Worm (Caenorhabditis elegans) whole organism, late embryonic: Measurements from ENCODE around the gene F59B10.4.

Experiments used
- C08G9.2 ChIP-seq: sonication (generic microtip); optimal IDR thresholded peaks from 2 replicates; lab custom pipeline; 2016; ENCODE audit warnings: mild to moderate bottlenecking, missing genetic modification characterization, moderate library complexity, missing compliant biosample characterization
- T23F11.4 ChIP-seq: fragments of 200-800 bp; sonication (Bioruptor generic); optimal IDR thresholded peaks from 2 replicates; lab custom pipeline; 2018; ENCODE audit warnings: mild to moderate bottlenecking, missing genetic modification characterization, missing compliant biosample characterization
- ceh-14 ChIP-seq: sonication (generic microtip); optimal IDR thresholded peaks from 2 replicates; lab custom pipeline; 2016; ENCODE audit warnings: missing genotype, missing genetic modification characterization, missing compliant biosample characterization
- ceh-18 ChIP-seq: sonication (generic microtip); optimal IDR thresholded peaks from 2 replicates; lab custom pipeline; 2016; ENCODE audit warnings: missing genetic modification characterization, missing compliant biosample characterization
- ceh-2 ChIP-seq: sonication (generic microtip); optimal IDR thresholded peaks from 2 replicates; lab custom pipeline; 2016; ENCODE audit warnings: missing genotype, missing genetic modification characterization, missing compliant biosample characterization
- ceh-22 ChIP-seq: sonication (generic microtip); optimal IDR thresholded peaks from 2 replicates; lab custom pipeline; 2017; ENCODE audit warnings: missing biosample characterization, missing genetic modification characterization
- ceh-24 ChIP-seq: sonication (generic microtip); optimal IDR thresholded peaks from 2 replicates; lab custom pipeline; 2016; ENCODE audit warnings: mild to moderate bottlenecking, missing genetic modification characterization, missing compliant biosample characterization
- ceh-30 ChIP-seq: fragments of 150-350 bp; optimal IDR thresholded peaks from 2 replicates; lab custom pipeline; 2014; ENCODE audit warnings: missing biosample characterization, missing genetic modification characterization
- ceh-31 ChIP-seq: sonication (generic microtip); optimal IDR thresholded peaks from 2 replicates; lab custom pipeline; 2016; ENCODE audit warnings: missing genetic modification characterization, missing compliant biosample characterization
- ceh-48 ChIP-seq: sonication (generic microtip); optimal IDR thresholded peaks from 2 replicates; lab custom pipeline; 2016; ENCODE audit warnings: missing genetic modification characterization, inconsistent platforms, missing compliant biosample characterization
- ceh-6 ChIP-seq: fragments of 200-800 bp; sonication (Bioruptor generic); optimal IDR thresholded peaks from 2 replicates; lab custom pipeline; 2018; ENCODE audit warnings: mild to moderate bottlenecking, missing genetic modification characterization, missing compliant biosample characterization
- ceh-9 ChIP-seq: sonication (generic microtip); optimal IDR thresholded peaks from 2 replicates; lab custom pipeline; 2016; ENCODE audit warnings: mild to moderate bottlenecking, missing genetic modification characterization, inconsistent platforms, missing compliant biosample characterization
- che-1 ChIP-seq: sonication (generic microtip); optimal IDR thresholded peaks from 2 replicates; lab custom pipeline; 2016; ENCODE audit warnings: mild to moderate bottlenecking, missing genetic modification characterization, missing compliant biosample characterization
- elt-4 ChIP-seq: sonication (generic microtip); optimal IDR thresholded peaks from 2 replicates; lab custom pipeline; 2016; ENCODE audit warnings: missing genetic modification characterization, missing compliant biosample characterization
- eyg-1 ChIP-seq: sonication (generic microtip); optimal IDR thresholded peaks from 2 replicates; lab custom pipeline; 2016; ENCODE audit warnings: missing genotype, missing genetic modification characterization, missing compliant biosample characterization
- fax-1 ChIP-seq: sonication (generic microtip); optimal IDR thresholded peaks from 2 replicates; lab custom pipeline; 2016; ENCODE audit warnings: missing genotype, missing genetic modification characterization, missing compliant biosample characterization
- hlh-15 ChIP-seq: sonication (generic microtip); optimal IDR thresholded peaks from 2 replicates; lab custom pipeline; 2016; ENCODE audit warnings: missing genetic modification characterization, missing compliant biosample characterization
- hlh-30 ChIP-seq: sonication (generic microtip); optimal IDR thresholded peaks from 2 replicates; lab custom pipeline; 2017; ENCODE audit warnings: antibody characterized with exemption, missing genetic modification characterization, missing compliant biosample characterization; ENCODE audit not compliant: insufficient read depth
- hlh-6 ChIP-seq: sonication (generic microtip); optimal IDR thresholded peaks from 2 replicates; lab custom pipeline; 2016; ENCODE audit warnings: missing genotype, missing genetic modification characterization, missing compliant biosample characterization
- hlh-8 ChIP-seq: sonication (generic microtip); optimal IDR thresholded peaks from 2 replicates; lab custom pipeline; 2016; ENCODE audit warnings: missing genotype, missing genetic modification characterization, missing compliant biosample characterization
- lim-6 ChIP-seq: sonication (generic microtip); optimal IDR thresholded peaks from 2 replicates; lab custom pipeline; 2016; ENCODE audit warnings: missing genetic modification characterization, missing compliant biosample characterization
- mec-3 ChIP-seq: sonication (generic microtip); optimal IDR thresholded peaks from 2 replicates; lab custom pipeline; 2016; ENCODE audit warnings: borderline replicate concordance, missing genetic modification characterization, missing compliant biosample characterization
- nfya-1 ChIP-seq: sonication (generic microtip); optimal IDR thresholded peaks from 2 replicates; lab custom pipeline; 2017; ENCODE audit warnings: missing genetic modification characterization, mild to moderate bottlenecking, missing compliant biosample characterization, antibody characterized with exemption, moderate library complexity
- nhr-11 ChIP-seq: fragments of 150-350 bp; optimal IDR thresholded peaks from 2 replicates; lab custom pipeline; 2014; ENCODE audit warnings: missing biosample characterization, missing genetic modification characterization
- pag-3 ChIP-seq: sonication (generic microtip); optimal IDR thresholded peaks from 2 replicates; lab custom pipeline; 2016; ENCODE audit warnings: missing compliant biosample characterization, missing genetic modification characterization, borderline replicate concordance
- pha-4 ChIP-seq: fragments of 150-350 bp; optimal IDR thresholded peaks from 2 replicates; lab custom pipeline; 2018; ENCODE audit warnings: missing biosample characterization, missing genetic modification reagents, missing genetic modification characterization
- pros-1 ChIP-seq: fragments of 150-350 bp; optimal IDR thresholded peaks from 2 replicates; lab custom pipeline; 2014; ENCODE audit warnings: missing biosample characterization, missing genetic modification reagents, missing genetic modification characterization
- ref-2 ChIP-seq: sonication (generic microtip); optimal IDR thresholded peaks from 2 replicates; lab custom pipeline; 2016; ENCODE audit warnings: missing genetic modification characterization, missing compliant biosample characterization
- rnt-1 ChIP-seq: sonication (generic microtip); optimal IDR thresholded peaks from 2 replicates; lab custom pipeline; 2016; ENCODE audit warnings: missing genetic modification characterization, missing compliant biosample characterization
- sdc-2 ChIP-seq: sonication (generic microtip); optimal IDR thresholded peaks from 2 replicates; lab custom pipeline; 2016; ENCODE audit warnings: missing genotype, missing genetic modification characterization, missing compliant biosample characterization
- sox-2 ChIP-seq: fragments of 200-800 bp; sonication (Bioruptor generic); IDR thresholded peaks from 2 replicates; pipeline ENCODE4 v1.3.6; 2022; ENCODE audit warnings: missing genetic modification reagents, missing genetic modification characterization, missing compliant biosample characterization
- sox-4 ChIP-seq: sonication (generic microtip); optimal IDR thresholded peaks from 2 replicates; lab custom pipeline; 2017; ENCODE audit warnings: mild to moderate bottlenecking, missing genetic modification characterization, inconsistent platforms, missing compliant biosample characterization
- syd-9 ChIP-seq: sonication (generic microtip); optimal IDR thresholded peaks from 2 replicates; lab custom pipeline; 2016; ENCODE audit warnings: mild to moderate bottlenecking, missing genetic modification characterization, moderate library complexity, missing compliant biosample characterization
- tbx-2 ChIP-seq: sonication (generic microtip); optimal IDR thresholded peaks from 2 replicates; lab custom pipeline; 2016; ENCODE audit warnings: missing genetic modification characterization, missing compliant biosample characterization
- ttx-3 ChIP-seq: sonication (generic microtip); optimal IDR thresholded peaks from 2 replicates; lab custom pipeline; 2016; ENCODE audit warnings: missing genetic modification reagents, missing genetic modification characterization, missing compliant biosample characterization
- unc-55 ChIP-seq: sonication (generic microtip); optimal IDR thresholded peaks from 2 replicates; lab custom pipeline; 2017; ENCODE audit warnings: missing biosample characterization, missing genetic modification reagents, missing genetic modification characterization

F59B10.4 gene

DNA sequence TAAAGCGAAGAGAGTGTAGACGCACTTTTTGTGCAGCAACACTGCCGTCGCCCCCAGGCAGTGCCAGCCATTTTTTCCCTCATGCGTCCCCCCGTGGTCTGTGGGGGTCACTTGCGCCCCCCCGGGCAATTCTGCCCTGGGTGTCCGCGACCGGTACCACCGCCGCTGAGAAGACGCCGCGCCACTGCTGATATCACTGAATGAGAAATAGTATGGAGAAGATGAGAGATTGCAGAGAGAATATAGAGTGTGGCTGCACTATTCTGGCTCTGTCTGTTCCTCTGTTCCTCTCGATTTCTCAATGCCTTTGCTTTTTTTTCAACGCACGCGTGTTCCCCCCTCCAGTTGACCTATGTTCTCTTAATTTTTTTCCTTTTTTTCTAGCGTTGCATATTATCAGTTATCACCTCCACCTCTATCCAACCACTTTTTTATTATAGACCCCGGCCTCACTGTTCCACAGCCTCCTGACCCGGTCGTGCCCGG is 8.8 kb upstream of the F59B10.4 start, which contains the start of gene mab-10:
mab-10 (plus strand) TSS at position 436 of the 486 bp plus-strand sequence.
- TF ChIP-seq ceh-31 (tag; lab: Kevin White, UChicago) = no peak
- TF ChIP-seq sox-2 (GFP tag; lab: Robert Waterston, UW) = no peak
- TF ChIP-seq fax-1 (tag; lab: Kevin White, UChicago) = peak; percentile 14
- TF ChIP-seq C08G9.2 (tag; lab: Kevin White, UChicago) = no peak
- TF ChIP-seq ttx-3 = no peak
- peak; percentile 49 for TF ChIP-seq elt-4 (tag; lab: Kevin White, UChicago)
- TF ChIP-seq hlh-15 (tag; lab: Kevin White, UChicago) = no peak
- TF ChIP-seq nhr-11 (tag; lab: Kevin White, UChicago) = no peak
- TF ChIP-seq pag-3 (tag; lab: Kevin White, UChicago) = no peak
- TF ChIP-seq ref-2 (tag; lab: Kevin White, UChicago) = no peak

DNA sequence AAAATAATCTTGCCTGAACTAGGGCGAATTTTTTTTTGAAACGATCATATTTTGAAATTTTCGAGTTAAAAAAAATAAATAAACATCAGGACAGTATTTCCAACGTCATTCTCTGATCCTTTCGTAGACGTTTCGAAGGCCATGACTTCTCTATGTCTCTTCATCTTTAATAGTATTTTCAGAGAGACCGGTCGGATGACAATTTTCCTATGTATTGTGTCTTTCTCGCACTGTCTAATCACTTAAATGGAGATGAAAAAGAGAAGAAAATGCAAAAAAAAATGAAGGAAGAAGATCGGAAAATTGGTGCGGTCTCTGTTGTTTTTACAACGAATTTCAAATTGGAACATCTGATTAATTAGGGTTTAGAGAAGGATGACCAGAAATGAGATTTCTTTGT is 6.2 kb upstream of the F59B10.4 start:
- TF ChIP-seq ceh-2 (no peak), nhr-11 (tag; lab: Kevin White, UChicago) (no peak), hlh-15 (tag; lab: Kevin White, UChicago) (no peak), ceh-22 (no peak)

DNA sequence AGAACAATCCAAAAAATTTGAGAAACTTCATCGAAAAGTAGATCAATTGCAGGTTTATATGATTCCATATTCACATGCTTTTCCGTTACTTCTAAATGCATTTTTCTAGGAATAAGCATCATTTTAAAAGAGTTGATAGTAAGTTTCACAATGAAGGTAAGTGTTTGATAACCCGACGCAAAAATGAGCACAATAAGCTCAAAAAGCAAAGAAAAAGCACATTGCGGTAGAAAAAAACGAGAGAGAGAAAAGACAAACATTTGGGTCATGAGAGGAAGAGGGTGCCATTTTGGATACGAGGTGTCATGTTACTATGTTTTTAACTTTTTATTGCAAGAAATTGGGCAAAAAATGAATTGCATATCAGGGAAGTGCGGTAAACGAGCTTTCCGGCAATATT is 5.5 kb upstream of the F59B10.4 start, which contains the start of gene F59B10.6:
F59B10.6 (minus strand) TSS at position 101 of the 400 bp plus-strand sequence.
- TF ChIP-seq tbx-2 (no peak), hlh-30 (tag; lab: Kevin White, UChicago) (no peak), che-1 (tag; lab: Kevin White, UChicago) (no peak), sdc-2 (tag; lab: Kevin White, UChicago) (no peak), mec-3 (tag; lab: Kevin White, UChicago) (no peak), nfya-1 (no peak), hlh-8 (tag; lab: Kevin White, UChicago) (no peak), C08G9.2 (tag; lab: Kevin White, UChicago) (no peak), syd-9 (tag; lab: Kevin White, UChicago) (no peak), ceh-9 (tag; lab: Kevin White, UChicago) (no peak), nhr-11 (tag; lab: Kevin White, UChicago) (no peak), fax-1 (tag; lab: Kevin White, UChicago) (no peak), pha-4 (tag; lab: Kevin White, UChicago) (no peak), sox-4 (tag; lab: Kevin White, UChicago) (no peak), ceh-22 (no peak), ceh-48 (tag; lab: Kevin White, UChicago) (no peak)

DNA sequence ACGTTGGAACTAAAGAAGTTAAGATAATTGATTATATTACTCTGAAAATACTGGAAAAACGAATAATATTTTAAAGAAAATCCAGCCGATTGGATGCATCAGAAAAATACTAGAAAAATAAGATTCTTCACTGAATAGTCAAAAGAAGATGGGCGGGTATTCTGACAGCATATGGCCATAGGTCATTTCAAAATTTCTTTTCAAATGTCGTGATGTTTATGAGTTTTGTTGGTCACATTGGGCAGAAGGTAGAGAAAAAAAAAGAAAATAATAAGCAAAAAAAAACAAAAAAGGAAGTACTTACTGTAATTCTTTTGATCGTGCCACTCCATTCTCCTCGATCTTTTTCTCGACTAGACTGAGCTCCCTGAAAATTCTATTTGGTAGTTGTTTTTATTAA is 4.7 kb upstream of the F59B10.4 start, which contains the start of gene F59B10.5:
F59B10.5 (minus strand) TSS at position 101 of the 400 bp plus-strand sequence.
- no peak for TF ChIP-seq pha-4 (tag; lab: Kevin White, UChicago)
- no peak for TF ChIP-seq hlh-8 (tag; lab: Kevin White, UChicago)
- no peak for TF ChIP-seq ceh-18 (tag; lab: Kevin White, UChicago)
- TF ChIP-seq pros-1 (tag; lab: Kevin White, UChicago) = no peak
- TF ChIP-seq ceh-9 (tag; lab: Kevin White, UChicago) = no peak
- TF ChIP-seq lim-6 (tag; lab: Kevin White, UChicago) = no peak
- no peak for TF ChIP-seq che-1 (tag; lab: Kevin White, UChicago)
- TF ChIP-seq rnt-1 = no peak
- TF ChIP-seq ceh-14 (tag; lab: Kevin White, UChicago) = no peak
- TF ChIP-seq ceh-24 (tag; lab: Kevin White, UChicago) = no peak
- no peak for TF ChIP-seq T23F11.4 (GFP tag; lab: Kevin White, UChicago)
- TF ChIP-seq mec-3 (tag; lab: Kevin White, UChicago) = no peak
- TF ChIP-seq ttx-3 = no peak
- no peak for TF ChIP-seq eyg-1 (tag; lab: Kevin White, UChicago)
- TF ChIP-seq ref-2 (tag; lab: Kevin White, UChicago) = no peak

DNA sequence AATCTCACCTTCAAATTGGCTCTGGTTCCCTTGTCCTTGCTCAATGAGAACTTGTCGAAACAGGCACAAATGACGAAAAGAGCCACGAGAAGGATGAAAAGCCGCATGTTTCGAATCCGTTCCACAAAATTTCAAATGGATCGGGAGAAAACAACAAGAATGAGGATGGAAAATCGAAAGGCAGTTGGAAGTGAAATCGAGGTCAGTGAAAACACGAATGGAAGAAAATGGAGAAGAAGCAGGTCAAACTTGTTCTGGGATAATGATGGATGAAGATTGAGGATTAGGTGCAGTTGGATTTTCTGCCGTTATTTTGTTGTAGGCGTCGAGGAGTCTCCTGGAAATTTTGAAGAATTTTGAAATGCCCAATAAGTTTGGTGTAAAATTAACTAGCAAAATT is 4.1 kb upstream of the F59B10.4 start:
- TF ChIP-seq che-1 (tag; lab: Kevin White, UChicago) (no peak), unc-55 (GFP tag; lab: Kevin White, UChicago) (no peak), hlh-6 (tag; lab: Kevin White, UChicago) (no peak), ceh-30 (tag; lab: Kevin White, UChicago) (no peak), ceh-6 (no peak), hlh-30 (tag; lab: Kevin White, UChicago) (no peak), sox-2 (GFP tag; lab: Robert Waterston, UW) (no peak)
